Fruit fly (Drosophila melanogaster) whole organism: ENCODE data around the gene cype.

ENCODE experiments used
- CG8478 ChIP-seq: fragments of >200 bp; optimal IDR thresholded peaks from 2 replicates; lab custom pipeline; 2018; ENCODE audit warnings: inconsistent platforms
- Dll ChIP-seq: fragments of >200 bp; optimal IDR thresholded peaks from 2 replicates; lab custom pipeline; 2017
- EcR ChIP-seq, 2 experiments: fragments of >200 bp; optimal IDR thresholded peaks; 2 replicates each; lab custom pipeline; 2017; ENCODE audit warnings: missing biosample characterization in 2 of 2, missing genetic modification characterization in 2 of 2, missing genetic modification reagents in 2 of 2
- pan ChIP-seq: fragments of >200 bp; optimal IDR thresholded peaks from 2 replicates; lab custom pipeline; 2017
- psq ChIP-seq: fragments of >200 bp; optimal IDR thresholded peaks from 2 replicates; lab custom pipeline; 2017
- usp ChIP-seq: fragments of >200 bp; optimal IDR thresholded peaks from 2 replicates; lab custom pipeline; 2017; ENCODE audit warnings: missing biosample characterization, missing genetic modification characterization, mixed read lengths

DNA sequence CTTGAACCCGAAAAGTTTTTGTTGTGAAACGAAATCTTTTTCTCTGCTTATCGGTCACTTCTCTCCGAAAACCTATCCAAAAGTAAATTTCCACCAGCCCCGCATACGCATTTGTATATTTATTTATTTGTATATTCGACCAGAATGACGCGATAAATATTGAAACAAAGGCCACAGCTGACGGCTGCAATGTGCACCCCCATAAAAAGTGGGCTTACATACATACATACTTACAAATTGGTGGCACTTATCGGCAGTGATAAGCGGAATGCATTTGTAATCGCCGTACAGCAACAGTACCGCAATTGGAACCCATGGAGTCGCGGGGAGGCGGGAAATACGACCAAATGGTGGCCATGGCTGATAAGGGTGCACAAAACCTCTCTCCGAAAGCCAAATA lies 35.8 kb upstream of the cype start:
- TF ChIP-seq EcR (GFP tag; optimal IDR thresholded peaks at IDR 0.05; lab: Kevin White, UChicago) = peak in 1 of 2 experiments; percentile 29
- TF ChIP-seq usp (GFP tag; lab: Kevin White, UChicago) = no peak
- TF ChIP-seq CG8478 (lab: Kevin White, UChicago) = no peak
- no peak for TF ChIP-seq psq (lab: Kevin White, UChicago)
- no peak for TF ChIP-seq pan (lab: Kevin White, UChicago)
- no peak for TF ChIP-seq Dll (lab: Kevin White, UChicago)
